Worm (Caenorhabditis elegans) whole organism, L4 larva: ENCODE data around the gene gfi-1.

Experiments used
- D1046.2 ChIP-seq: fragments of 200-800 bp; sonication (Bioruptor generic); IDR thresholded peaks from 2 replicates; pipeline ENCODE4 v1.3.6; 2022; ENCODE audit warnings: missing genetic modification characterization, missing compliant biosample characterization
- F10B5.3 ChIP-seq: sonication (generic microtip); optimal IDR thresholded peaks from 2 replicates; lab custom pipeline; 2016; ENCODE audit warnings: mild to moderate bottlenecking, missing genetic modification characterization, missing compliant biosample characterization
- F37D6.2 ChIP-seq: sonication (generic microtip); optimal IDR thresholded peaks from 2 replicates; lab custom pipeline; 2016; ENCODE audit warnings: mild to moderate bottlenecking, missing genetic modification characterization, missing compliant biosample characterization
- Y48G9A.11 ChIP-seq: fragments of 200-800 bp; sonication (Bioruptor generic); IDR thresholded peaks from 2 replicates; pipeline ENCODE4 v1.3.6; 2022; ENCODE audit warnings: missing genetic modification reagents, missing genetic modification characterization, missing compliant biosample characterization
- ZK337.2 ChIP-seq: fragments of 200-800 bp; sonication (Bioruptor generic); IDR thresholded peaks from 2 replicates; pipeline ENCODE4 v1.3.6; 2022; ENCODE audit warnings: missing genetic modification reagents, missing genetic modification characterization, missing compliant biosample characterization
- aha-1 ChIP-seq: fragments of 150-350 bp; peaks from one replicate; lab custom pipeline; 2014; ENCODE audit warnings: missing biosample characterization, missing genetic modification characterization
- aly-2 ChIP-seq: sonication (generic microtip); optimal IDR thresholded peaks from 2 replicates; lab custom pipeline; 2018; ENCODE audit warnings: missing biosample characterization, missing genetic modification characterization
- arid-1 ChIP-seq: fragments of 200-800 bp; sonication (Bioruptor generic); conservative IDR thresholded peaks from 2 replicates; pipeline ENCODE4 v1.3.6; 2022; ENCODE audit warnings: missing genetic modification reagents, missing genetic modification characterization, missing compliant biosample characterization
- ceh-28 ChIP-seq: fragments of 150-350 bp; optimal IDR thresholded peaks from 2 replicates; lab custom pipeline; 2014; ENCODE audit warnings: missing biosample characterization, missing genetic modification reagents, missing genetic modification characterization
- ceh-32 ChIP-seq: sonication (generic microtip); optimal IDR thresholded peaks from 2 replicates; lab custom pipeline; 2016; ENCODE audit warnings: mild to moderate bottlenecking, missing genetic modification characterization, missing compliant biosample characterization; ENCODE audit not compliant: poor library complexity
- ceh-44 ChIP-seq: fragments of 200-800 bp; sonication (Bioruptor generic); IDR thresholded peaks from 2 replicates; pipeline ENCODE4 v1.3.6; 2022; ENCODE audit warnings: missing genetic modification reagents, missing genetic modification characterization, missing compliant biosample characterization
- cey-2 ChIP-seq: sonication (generic microtip); optimal IDR thresholded peaks from 3 replicates; lab custom pipeline; 2017; ENCODE audit warnings: missing genetic modification characterization, mild to moderate bottlenecking, missing compliant biosample characterization, antibody characterized with exemption, borderline replicate concordance; ENCODE audit not compliant: insufficient read depth
- daf-12 ChIP-seq: fragments of 150-350 bp; optimal IDR thresholded peaks from 2 replicates; lab custom pipeline; 2014; ENCODE audit warnings: missing biosample characterization, missing genetic modification reagents, missing genetic modification characterization
- dmd-6 ChIP-seq: fragments of 200-800 bp; sonication (Bioruptor generic); IDR thresholded peaks from 2 replicates; pipeline ENCODE4 v1.3.6; 2022; ENCODE audit warnings: missing genetic modification reagents, missing genetic modification characterization, missing compliant biosample characterization
- dmd-9 ChIP-seq: fragments of 200-800 bp; sonication (Bioruptor generic); IDR thresholded peaks from 2 replicates; pipeline ENCODE4 v1.3.6; 2022; ENCODE audit warnings: missing genetic modification reagents, missing genetic modification characterization, missing compliant biosample characterization
- fkh-10 ChIP-seq: fragments of 150-350 bp; optimal IDR thresholded peaks from 2 replicates; lab custom pipeline; 2014; ENCODE audit warnings: missing biosample characterization, missing genetic modification reagents, missing genetic modification characterization
- fos-1 ChIP-seq: fragments of 150-350 bp; optimal IDR thresholded peaks from 2 replicates; lab custom pipeline; 2014; ENCODE audit warnings: missing biosample characterization, missing genetic modification characterization
- gei-8 ChIP-seq: fragments of 200-800 bp; sonication (Bioruptor generic); optimal IDR thresholded peaks from 2 replicates; lab custom pipeline; 2018; ENCODE audit warnings: mild to moderate bottlenecking, missing genetic modification characterization, missing compliant biosample characterization
- hlh-11 ChIP-seq: fragments of 200-800 bp; sonication (Bioruptor generic); optimal IDR thresholded peaks from 2 replicates; lab custom pipeline; 2018; ENCODE audit warnings: mild to moderate bottlenecking, missing genetic modification characterization, missing compliant biosample characterization
- hlh-30 ChIP-seq: sonication (generic microtip); optimal IDR thresholded peaks from 2 replicates; lab custom pipeline; 2017; ENCODE audit warnings: antibody characterized with exemption, mild to moderate bottlenecking, missing genetic modification characterization, missing compliant biosample characterization; ENCODE audit not compliant: insufficient read depth
- hmg-1.1 ChIP-seq: fragments of 200-800 bp; sonication (Bioruptor generic); IDR thresholded peaks from 2 replicates; pipeline ENCODE4 v1.3.6; 2022; ENCODE audit warnings: missing genetic modification reagents, missing genetic modification characterization, missing compliant biosample characterization
- lim-7 ChIP-seq: fragments of 200-800 bp; sonication (Bioruptor generic); IDR thresholded peaks from 2 replicates; pipeline ENCODE4 v1.3.6; 2022; ENCODE audit warnings: missing genetic modification characterization, missing compliant biosample characterization
- lin-29 ChIP-seq: fragments of 200-800 bp; sonication (Bioruptor generic); IDR thresholded peaks from 2 replicates; pipeline ENCODE4 v1.3.6; 2022; ENCODE audit warnings: missing genetic modification reagents, missing genetic modification characterization, missing compliant biosample characterization
- lin-39 ChIP-seq: fragments of 150-350 bp; optimal IDR thresholded peaks from 2 replicates; lab custom pipeline; 2014; ENCODE audit warnings: missing biosample characterization, missing genetic modification reagents, missing genetic modification characterization
- madf-9 ChIP-seq: fragments of 200-800 bp; sonication (Bioruptor generic); conservative IDR thresholded peaks from 2 replicates; pipeline ENCODE4 v1.3.6; 2022; ENCODE audit warnings: missing genetic modification reagents, missing genetic modification characterization, missing compliant biosample characterization
- mdl-1 ChIP-seq, 2 experiments: fragments of 150-350 bp in 1 of 2; sonication (generic microtip) in 1 of 2; optimal IDR thresholded peaks; 2 replicates each; lab custom pipeline; 2014 to 2017; ENCODE audit warnings: missing biosample characterization in 2 of 2, missing genetic modification characterization in 2 of 2
- mes-2 ChIP-seq: sonication (generic microtip); optimal IDR thresholded peaks from 2 replicates; lab custom pipeline; 2016; ENCODE audit warnings: missing genotype, mild to moderate bottlenecking, missing genetic modification characterization, missing compliant biosample characterization; ENCODE audit not compliant: poor library complexity, severe bottlenecking
- mxl-3 ChIP-seq: fragments of 200-800 bp; sonication (Bioruptor generic); optimal IDR thresholded peaks from 2 replicates; lab custom pipeline; 2018; ENCODE audit warnings: mild to moderate bottlenecking, missing genetic modification characterization, missing compliant biosample characterization
- nhr-10 ChIP-seq: fragments of 150-350 bp; optimal IDR thresholded peaks from 2 replicates; lab custom pipeline; 2014; ENCODE audit warnings: missing biosample characterization, missing genetic modification characterization
- nhr-237 ChIP-seq: sonication (generic microtip); optimal IDR thresholded peaks from 2 replicates; lab custom pipeline; 2017; ENCODE audit warnings: missing biosample characterization, missing genetic modification characterization
- nhr-28 ChIP-seq: fragments of 150-350 bp; optimal IDR thresholded peaks from 2 replicates; lab custom pipeline; 2014; ENCODE audit warnings: missing biosample characterization, missing genetic modification characterization
- nhr-41 ChIP-seq: fragments of 200-800 bp; sonication (Bioruptor generic); IDR thresholded peaks from 2 replicates; pipeline ENCODE4 v1.3.6; 2022; ENCODE audit warnings: missing genetic modification reagents, missing genetic modification characterization, missing compliant biosample characterization
- nhr-48 ChIP-seq: sonication (generic microtip); optimal IDR thresholded peaks from 2 replicates; lab custom pipeline; 2016; ENCODE audit warnings: mild to moderate bottlenecking, missing genetic modification characterization, missing compliant biosample characterization
- nhr-76 ChIP-seq: fragments of 150-350 bp; optimal IDR thresholded peaks from 2 replicates; lab custom pipeline; 2014; ENCODE audit warnings: missing biosample characterization, missing genetic modification characterization
- pha-4 ChIP-seq, 2 experiments: fragments of 150-350 bp in 1 of 2; fragments of 200-800 bp in 1 of 2; sonication (Bioruptor generic) in 1 of 2; IDR thresholded peaks in 1 of 2; optimal IDR thresholded peaks in 1 of 2; 2 replicates each; pipeline versions ENCODE4 v1.3.6 to Lab custom; 2014 to 2022; ENCODE audit warnings: missing genetic modification characterization in 2 of 2, missing genetic modification reagents in 2 of 2, missing biosample characterization in 1 of 2, missing compliant biosample characterization in 1 of 2
- php-3 ChIP-seq: fragments of 200-800 bp; sonication (Bioruptor generic); IDR thresholded peaks from 2 replicates; pipeline ENCODE4 v1.3.6; 2022; ENCODE audit warnings: missing genetic modification reagents, missing genetic modification characterization, missing compliant biosample characterization
- rbr-2 ChIP-seq: sonication (generic microtip); optimal IDR thresholded peaks from 2 replicates; lab custom pipeline; 2016; ENCODE audit warnings: missing genotype, missing genetic modification characterization, missing compliant biosample characterization
- set-16 ChIP-seq: fragments of 200-800 bp; sonication (Bioruptor generic); IDR thresholded peaks from 2 replicates; pipeline ENCODE4 v1.3.6; 2022; ENCODE audit warnings: missing genetic modification reagents, missing genetic modification characterization, missing compliant biosample characterization
- snpc-1.2 ChIP-seq: fragments of 200-800 bp; sonication (Bioruptor generic); IDR thresholded peaks from 2 replicates; pipeline ENCODE4 v1.3.6; 2022; ENCODE audit warnings: missing genetic modification reagents, missing genetic modification characterization, missing compliant biosample characterization
- unc-39 ChIP-seq: sonication (generic microtip); optimal IDR thresholded peaks from 2 replicates; lab custom pipeline; 2017; ENCODE audit warnings: missing biosample characterization, missing genetic modification characterization
- zag-1 ChIP-seq: fragments of 150-350 bp; optimal IDR thresholded peaks from 2 replicates; lab custom pipeline; 2014; ENCODE audit warnings: missing biosample characterization, missing genetic modification characterization
- zfp-2 ChIP-seq: sonication (generic microtip); optimal IDR thresholded peaks from 2 replicates; lab custom pipeline; 2016; ENCODE audit warnings: mild to moderate bottlenecking, missing genetic modification characterization, missing compliant biosample characterization
- zip-11 ChIP-seq: fragments of 200-800 bp; sonication (Bioruptor generic); IDR thresholded peaks from 2 replicates; pipeline ENCODE4 v1.3.6; 2022; ENCODE audit warnings: missing genetic modification characterization, missing compliant biosample characterization

Gene gfi-1

ce11 chrV:6353182-6353780 is 46.5 kb downstream of the gfi-1 start:
- TF ChIP-seq php-3 (no peak), set-16 (GFP tag; lab: Robert Waterston, UW) (0 out of 2 replicates have a peak, but pooled peaks have one; percentile 7), lin-39 (tag; lab: Kevin White, UChicago) (no peak), ceh-44 (no peak), hlh-30 (tag; lab: Kevin White, UChicago) (peak; percentile 11), hlh-11 (peak; percentile 25), nhr-28 (tag; lab: Kevin White, UChicago) (no peak), mxl-3 (GFP tag; lab: Kevin White, UChicago) (peak; percentile 51), mdl-1 (tag; optimal IDR thresholded peaks at IDR 0.05; lab: Kevin White, UChicago) (peak in 1 of 2 experiments; percentile 22)

- no peak for TF ChIP-seq gei-8 (GFP tag; lab: Kevin White, UChicago)
- TF ChIP-seq mdl-1 (tag; optimal IDR thresholded peaks at IDR 0.05; lab: Kevin White, UChicago): peak in 1 of 2 experiments; percentile 32
- peak; percentile 47 for TF ChIP-seq mxl-3 (GFP tag; lab: Kevin White, UChicago)
- TF ChIP-seq nhr-28 (tag; lab: Kevin White, UChicago): peak; percentile 20
- TF ChIP-seq hlh-11: peak; percentile 50
- no peak for TF ChIP-seq arid-1 (GFP tag; lab: Robert Waterston, UW)
- no peak for TF ChIP-seq nhr-237
- TF ChIP-seq lim-7 (GFP tag; lab: Robert Waterston, UW): no peak
- no peak for TF ChIP-seq F10B5.3 (tag; lab: Kevin White, UChicago)
- no peak for TF ChIP-seq cey-2 (tag; lab: Kevin White, UChicago)
These were observed 47.4 kb downstream of the gfi-1 start for ce11 chrV:6352350-6352749.

ce11 chrV:6351122-6351521 is 48.6 kb downstream of the gfi-1 start:
- TF ChIP-seq zag-1 (tag; lab: Kevin White, UChicago) (no peak), nhr-41 (GFP tag; lab: Robert Waterston, UW) (peak; percentile 49; the same call in 1 of the 2 replicates), lin-29 (GFP tag; lab: Robert Waterston, UW) (peak; percentile 58; the same call in 1 of the 2 replicates), fos-1 (tag; lab: Kevin White, UChicago) (no peak), mdl-1 (tag; optimal IDR thresholded peaks at IDR 0.05; lab: Kevin White, UChicago) (peak in 1 of 2 experiments; percentile 41), aha-1 (tag; lab: Kevin White, UChicago) (peak; percentile 96), mxl-3 (GFP tag; lab: Kevin White, UChicago) (peak; percentile 5), mes-2 (tag; lab: Kevin White, UChicago) (no peak), arid-1 (GFP tag; lab: Robert Waterston, UW) (0 out of 2 replicates have a peak, but pooled peaks have one; percentile 23), hmg-1.1 (0 out of 2 replicates have a peak, but pooled peaks have one; percentile 22), hlh-11 (peak; percentile 61), nhr-48 (tag; lab: Kevin White, UChicago) (peak; percentile 61)
- TF ChIP-seq, all 104 proteins: peak for 9

ce11 chrV:6350109-6350508 is 49.6 kb downstream of the gfi-1 start:
- TF ChIP-seq nhr-76 (tag; lab: Kevin White, UChicago) (no peak), unc-39 (tag; lab: Kevin White, UChicago) (no peak), ceh-28 (tag; lab: Kevin White, UChicago) (no peak), zip-11 (GFP tag; lab: Robert Waterston, UW) (no peak), dmd-6 (GFP tag; lab: Robert Waterston, UW) (peak; percentile 20; the same call in 1 of the 2 replicates), F37D6.2 (tag; lab: Kevin White, UChicago) (peak; percentile 19), mxl-3 (GFP tag; lab: Kevin White, UChicago) (no peak), zfp-2 (tag; lab: Kevin White, UChicago) (no peak), aha-1 (tag; lab: Kevin White, UChicago) (peak; percentile 54), snpc-1.2 (no peak), daf-12 (tag; lab: Kevin White, UChicago) (no peak), ZK337.2 (GFP tag; lab: Robert Waterston, UW) (no peak), madf-9 (GFP tag; lab: Robert Waterston, UW) (no peak), rbr-2 (tag; lab: Kevin White, UChicago) (peak; percentile 45), nhr-10 (no peak), aly-2 (tag; lab: Kevin White, UChicago) (no peak), Y48G9A.11 (GFP tag; lab: Robert Waterston, UW) (no peak), pha-4 (GFP tag; IDR thresholded peaks at IDR 0.05; lab: Robert Waterston, UW) (no peak; the same call in 1 of the 2 replicates), pha-4 (tag; optimal IDR thresholded peaks at IDR 0.05; lab: Kevin White, UChicago) (no peak), D1046.2 (GFP tag; lab: Robert Waterston, UW) (no peak), dmd-9 (GFP tag; lab: Robert Waterston, UW) (no peak), lin-39 (tag; lab: Kevin White, UChicago) (no peak), ceh-32 (tag; lab: Kevin White, UChicago) (no peak), fkh-10 (peak; percentile 61)
